Worm (Caenorhabditis elegans): ENCODE results near the gene snt-5.

Gene snt-5

DNA sequence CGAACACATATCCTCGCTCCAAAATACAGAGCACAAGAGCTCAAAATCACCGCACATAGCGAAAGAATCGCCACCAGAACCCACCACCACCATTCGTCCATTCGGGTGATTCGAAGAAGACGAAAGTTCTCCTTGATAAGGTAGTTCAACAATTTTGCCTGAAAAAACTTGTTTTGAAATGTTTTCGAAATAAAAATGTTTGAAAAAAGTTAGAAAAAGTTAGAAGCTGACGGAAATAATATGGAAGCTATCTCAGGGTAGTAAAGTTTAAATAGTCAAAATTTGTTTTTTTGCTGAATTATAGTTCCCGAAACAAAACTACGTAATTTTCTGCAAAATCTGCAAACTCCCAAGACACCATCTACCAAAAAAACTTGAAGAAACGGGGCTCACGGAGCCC lies at the start of gene snt-5:
Gene snt-5 (minus strand): TSS at position 101 of the 400 bp plus-strand sequence.
- no peak for TF ChIP-seq snpc-4 (tag; optimal IDR thresholded peaks at IDR 0.05)
- TF ChIP-seq zag-1 (tag; optimal IDR thresholded peaks at IDR 0.05), result no peak
- no peak for TF ChIP-seq nhr-6 (tag; optimal IDR thresholded peaks at IDR 0.05)
- no peak for TF ChIP-seq nhr-25 (tag; optimal IDR thresholded peaks at IDR 0.05)
- TF ChIP-seq nhr-77 (tag; optimal IDR thresholded peaks at IDR 0.05), result no peak
- TF ChIP-seq nhr-11 (tag; optimal IDR thresholded peaks at IDR 0.05), result no peak
- no peak for TF ChIP-seq ceh-82 (tag; optimal IDR thresholded peaks at IDR 0.05)
- TF ChIP-seq fos-1 (tag; optimal IDR thresholded peaks at IDR 0.05), result no peak
- TF ChIP-seq peb-1 (tag; optimal IDR thresholded peaks at IDR 0.05), result no peak
- no peak for TF ChIP-seq nhr-23 (tag; optimal IDR thresholded peaks at IDR 0.05)
- TF ChIP-seq lin-13 (GFP tag; optimal IDR thresholded peaks at IDR 0.05), result no peak
- TF ChIP-seq mdl-1 (tag; optimal IDR thresholded peaks at IDR 0.05), result no peak
- no peak for TF ChIP-seq nhr-12 (tag; optimal IDR thresholded peaks at IDR 0.05)
- no peak for TF ChIP-seq ceh-16 (tag; optimal IDR thresholded peaks at IDR 0.05)
- TF ChIP-seq aly-2 (tag; optimal IDR thresholded peaks at IDR 0.05), result no peak
- TF ChIP-seq elt-3 (tag; optimal IDR thresholded peaks at IDR 0.05), result no peak
- TF ChIP-seq lin-39 (tag; optimal IDR thresholded peaks at IDR 0.05), result no peak
- no peak for TF ChIP-seq lsy-2 (tag; optimal IDR thresholded peaks at IDR 0.05)
- no peak for TF ChIP-seq egl-27 (tag; optimal IDR thresholded peaks at IDR 0.05)
- TF ChIP-seq mab-5 (tag; optimal IDR thresholded peaks at IDR 0.05), result no peak

DNA sequence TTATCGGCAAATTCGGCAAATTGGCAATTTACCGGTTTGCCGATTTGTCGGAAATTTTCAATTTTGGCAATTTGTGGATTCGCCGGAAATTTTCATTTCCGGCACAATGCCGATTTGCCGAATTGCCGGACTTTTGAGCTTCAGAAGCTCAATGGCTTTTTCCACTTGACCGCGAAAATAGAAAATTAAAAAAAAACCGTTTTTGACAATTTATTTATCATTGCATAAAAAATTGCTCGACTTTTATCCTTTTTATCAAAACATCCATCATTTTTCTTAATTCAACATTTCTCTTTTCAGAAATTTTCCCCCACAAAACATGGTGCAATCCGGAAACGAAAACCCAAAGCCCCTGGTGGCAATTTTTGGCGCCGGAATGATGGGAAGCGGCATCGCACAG lies 48.7 kb upstream of the snt-5 start, which contains the start of gene hacd-1:
Gene hacd-1 (plus strand): TSS at position 301 of the 400 bp plus-strand sequence.
- TF ChIP-seq ZK546.5 (tag; optimal IDR thresholded peaks at IDR 0.05) (no peak), aly-2 (tag; optimal IDR thresholded peaks at IDR 0.05) (no peak), C34F6.9 (tag; optimal IDR thresholded peaks at IDR 0.05) (no peak), ceh-16 (tag; optimal IDR thresholded peaks at IDR 0.05) (no peak), mab-5 (tag; optimal IDR thresholded peaks at IDR 0.05) (no peak), elt-3 (tag; optimal IDR thresholded peaks at IDR 0.05) (no peak), snpc-4 (tag; optimal IDR thresholded peaks at IDR 0.05) (no peak), fos-1 (tag; optimal IDR thresholded peaks at IDR 0.05) (no peak)

DNA sequence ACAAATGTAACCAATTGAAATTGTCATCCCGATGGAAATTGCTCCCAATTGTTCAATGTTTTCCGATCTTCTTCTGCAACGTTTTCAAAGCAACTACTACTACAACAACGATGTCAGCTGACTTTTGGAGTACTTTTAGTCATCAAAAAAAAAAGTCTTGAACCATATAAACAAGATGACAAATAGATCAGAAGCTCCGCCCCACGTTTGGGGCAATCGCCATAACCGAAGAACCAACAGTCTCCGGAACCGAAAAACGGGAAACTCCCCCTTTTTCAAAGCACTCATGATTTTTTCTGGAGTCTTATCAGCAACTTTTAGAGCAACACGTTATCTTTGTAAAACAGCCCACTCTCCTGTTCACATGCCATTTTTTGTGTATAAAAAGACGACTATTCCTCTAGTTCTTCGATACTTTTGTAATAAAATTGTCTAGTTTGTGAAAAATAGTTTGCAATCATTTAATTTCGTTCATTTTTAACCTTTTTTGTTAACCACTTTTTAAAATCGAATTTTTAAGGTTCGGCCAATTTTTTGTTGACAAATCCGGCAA lies 48.1 kb upstream of the snt-5 start:
- peak; percentile 33 for TF ChIP-seq fos-1 (tag; optimal IDR thresholded peaks at IDR 0.05)
- no peak for TF ChIP-seq skn-1 (tag; optimal IDR thresholded peaks at IDR 0.05)
- TF ChIP-seq crh-2 (tag; optimal IDR thresholded peaks at IDR 0.05), result peak; percentile 2
- peak; percentile 14 for TF ChIP-seq gmeb-1 (tag; optimal IDR thresholded peaks at IDR 0.05)
- peak; percentile 56 for TF ChIP-seq sma-9 (GFP tag; optimal IDR thresholded peaks at IDR 0.05)
- TF ChIP-seq sma-9 (tag; optimal IDR thresholded peaks at IDR 0.05), result no peak

DNA sequence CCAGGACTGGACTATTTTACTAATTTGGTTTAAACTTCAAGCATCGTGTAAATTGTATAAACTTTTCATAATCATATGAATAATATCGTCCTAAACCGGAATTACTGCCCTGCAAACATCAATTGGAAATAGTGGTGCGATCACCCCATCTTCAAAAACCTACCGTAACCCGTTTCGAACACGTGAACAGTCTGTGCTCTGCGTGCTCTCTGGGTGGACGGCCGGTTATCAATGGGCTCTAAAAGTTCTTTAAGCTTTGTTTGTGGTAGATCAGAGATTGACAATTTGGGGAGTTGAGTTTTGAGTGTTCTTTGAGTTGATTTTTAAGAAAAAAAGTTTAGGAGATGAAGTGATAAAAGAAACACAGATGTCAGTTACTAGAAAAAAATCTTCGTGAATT lies 45.3 kb upstream of the snt-5 start:
- TF ChIP-seq lsy-2 (tag; optimal IDR thresholded peaks at IDR 0.05) (peak in 1 of 2 experiments; percentile 41), sma-9 (GFP tag; optimal IDR thresholded peaks at IDR 0.05) (peak; percentile 45), sma-9 (tag; optimal IDR thresholded peaks at IDR 0.05) (no peak), lin-13 (GFP tag; optimal IDR thresholded peaks at IDR 0.05) (no peak)

DNA sequence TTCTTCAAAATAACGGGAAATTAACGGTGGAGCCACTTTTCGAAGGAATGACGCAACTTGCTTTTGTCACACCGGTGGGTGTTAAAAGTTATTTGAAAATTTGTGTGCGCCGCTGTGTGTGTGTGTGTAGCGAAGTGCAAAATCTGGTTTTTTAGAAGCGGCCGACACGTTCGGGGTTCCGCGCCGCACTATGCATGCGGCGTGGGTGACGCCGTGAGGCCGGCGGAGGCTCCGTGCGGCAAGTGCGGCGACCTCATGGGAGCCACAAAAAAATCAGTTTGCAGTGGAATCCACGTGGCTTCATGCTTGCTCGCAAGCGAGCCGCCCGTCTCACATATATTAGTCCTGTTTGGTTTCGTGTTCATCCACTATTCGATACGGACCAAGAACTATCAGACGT lies 43.9 kb upstream of the snt-5 start:
- TF ChIP-seq elt-1 (tag; optimal IDR thresholded peaks at IDR 0.05) (no peak), unc-62 (GFP tag; optimal IDR thresholded peaks at IDR 0.05) (no peak), unc-55 (GFP tag; optimal IDR thresholded peaks at IDR 0.05) (no peak), mdl-1 (tag; optimal IDR thresholded peaks at IDR 0.05) (no peak), Y55F3AM.14 (GFP tag; optimal IDR thresholded peaks at IDR 0.05) (no peak), skn-1 (tag; optimal IDR thresholded peaks at IDR 0.05) (no peak)

DNA sequence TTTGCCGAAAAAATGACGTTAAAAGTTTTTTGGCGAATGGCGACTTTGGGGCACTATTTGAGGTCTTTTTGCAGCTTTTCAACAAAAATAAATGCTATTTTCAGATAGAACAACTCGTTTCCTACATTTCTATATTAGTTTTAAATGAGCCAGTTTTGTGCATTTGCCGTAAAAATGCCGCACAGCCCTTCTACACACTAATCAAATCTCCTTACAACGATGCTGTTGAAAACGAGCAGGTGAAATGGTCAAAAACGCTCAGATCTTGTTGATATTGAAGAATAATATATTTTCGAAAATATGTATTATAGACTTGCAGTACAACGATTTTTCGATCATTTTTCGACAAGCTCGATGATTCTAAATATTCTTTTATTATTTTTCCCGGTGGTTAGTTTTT lies 43.4 kb upstream of the snt-5 start, which contains the start of gene chil-14:
Gene chil-14 (plus strand): TSS at position 301 of the 400 bp plus-strand sequence.
- no peak for TF ChIP-seq snpc-4 (tag; optimal IDR thresholded peaks at IDR 0.05)
- no peak for TF ChIP-seq lin-39 (tag; optimal IDR thresholded peaks at IDR 0.05)
- TF ChIP-seq R02D3.7 (tag; optimal IDR thresholded peaks at IDR 0.05), result no peak
- no peak for TF ChIP-seq ztf-4 (tag; optimal IDR thresholded peaks at IDR 0.05)
- no peak for TF ChIP-seq elt-1 (tag; optimal IDR thresholded peaks at IDR 0.05)
- TF ChIP-seq dmd-4 (tag; optimal IDR thresholded peaks at IDR 0.05), result no peak
- TF ChIP-seq fos-1 (tag; optimal IDR thresholded peaks at IDR 0.05), result no peak
- TF ChIP-seq nhr-237 (tag; optimal IDR thresholded peaks at IDR 0.05), result no peak
- no peak for TF ChIP-seq nhr-25 (tag; optimal IDR thresholded peaks at IDR 0.05)
- TF ChIP-seq sma-9 (GFP tag; optimal IDR thresholded peaks at IDR 0.05), result no peak
- TF ChIP-seq sma-9 (tag; optimal IDR thresholded peaks at IDR 0.05), result no peak

Data from whole organism, L2 larva.